Worm (Caenorhabditis elegans) whole organism, early embryonic: ENCODE measurements around the gene clec-254.

Experiments used
- B0310.2 ChIP-seq: sonication (generic microtip); optimal IDR thresholded peaks from 2 replicates; lab custom pipeline; 2016; ENCODE audit warnings: mild to moderate bottlenecking, missing genetic modification characterization, missing compliant biosample characterization
- aly-1 ChIP-seq: sonication (generic microtip); optimal IDR thresholded peaks from 2 replicates; lab custom pipeline; 2016; ENCODE audit warnings: missing genetic modification characterization, missing compliant biosample characterization
- ama-1 ChIP-seq: fragments of 150-350 bp; optimal IDR thresholded peaks from 2 replicates; lab custom pipeline; 2014
- ceh-36 ChIP-seq: sonication (generic microtip); optimal IDR thresholded peaks from 2 replicates; lab custom pipeline; 2016; ENCODE audit warnings: missing genetic modification characterization, inconsistent platforms, missing compliant biosample characterization
- ets-7 ChIP-seq: sonication (generic microtip); optimal IDR thresholded peaks from 2 replicates; lab custom pipeline; 2016; ENCODE audit warnings: missing genotype, missing genetic modification characterization, missing compliant biosample characterization
- flt-1 ChIP-seq: fragments of 200-800 bp; sonication (Bioruptor generic); IDR thresholded peaks from 2 replicates; pipeline ENCODE4 v1.3.6; 2022; ENCODE audit warnings: missing genetic modification characterization, missing compliant biosample characterization
- hmg-4 ChIP-seq: fragments of 200-800 bp; sonication (Bioruptor generic); optimal IDR thresholded peaks from 2 replicates; lab custom pipeline; 2018; ENCODE audit warnings: mild to moderate bottlenecking, missing genetic modification characterization, missing compliant biosample characterization
- sea-1 ChIP-seq: fragments of 200-800 bp; sonication (Bioruptor generic); conservative IDR thresholded peaks from 2 replicates; pipeline ENCODE4 v1.3.6; 2022; ENCODE audit warnings: missing genetic modification characterization, missing compliant biosample characterization
- tbx-11 ChIP-seq: fragments of 200-800 bp; sonication (Bioruptor generic); IDR thresholded peaks from 2 replicates; pipeline ENCODE4 v1.3.6; 2022; ENCODE audit warnings: missing genetic modification characterization, missing compliant biosample characterization
- tra-4 ChIP-seq: sonication (generic microtip); optimal IDR thresholded peaks from 2 replicates; lab custom pipeline; 2017; ENCODE audit warnings: missing genetic modification characterization, missing compliant biosample characterization

- TF ChIP-seq ceh-36 (tag; lab: Kevin White, UChicago), result no peak
- no peak for TF ChIP-seq tbx-11 (GFP tag; lab: Robert Waterston, UW)
- no peak for TF ChIP-seq ama-1 (lab: Kevin White, UChicago)
- no peak for TF ChIP-seq hmg-4 (GFP tag; lab: Kevin White, UChicago)
- TF ChIP-seq sea-1 (GFP tag; lab: Robert Waterston, UW), result no peak
- no peak for TF ChIP-seq ets-7 (tag; lab: Kevin White, UChicago)
- no peak for TF ChIP-seq flt-1 (GFP tag; lab: Robert Waterston, UW)
- TF ChIP-seq aly-1 (tag; lab: Kevin White, UChicago), result no peak
- no peak for TF ChIP-seq B0310.2 (tag; lab: Kevin White, UChicago)
- no peak for TF ChIP-seq tra-4
Observed at ce11 chrV:18776245-18776737, 22.1 kb upstream of the clec-254 start, which contains the start of gene Y17D7B.4.
